Worm (Caenorhabditis elegans) whole organism, L3 larva: ENCODE results near the gene C06B8.2.

Experiments
- ama-1 ChIP-seq: fragments of 150-350 bp; optimal IDR thresholded peaks from 2 replicates; lab custom pipeline; 2018
- ceh-9 ChIP-seq: sonication (generic microtip); optimal IDR thresholded peaks from 2 replicates; lab custom pipeline; 2018; ENCODE audit warnings: missing biosample characterization, missing genetic modification characterization
- fkh-10 ChIP-seq: sonication (generic microtip); optimal IDR thresholded peaks from 2 replicates; lab custom pipeline; 2017; ENCODE audit warnings: missing biosample characterization, missing genetic modification reagents, missing genetic modification characterization
- lin-15B ChIP-seq: fragments of 150-350 bp; optimal IDR thresholded peaks from 2 replicates; lab custom pipeline; 2014; ENCODE audit warnings: missing biosample characterization, missing genetic modification characterization
- lin-39 ChIP-seq: fragments of 150-350 bp; optimal IDR thresholded peaks from 2 replicates; lab custom pipeline; 2018; ENCODE audit warnings: missing biosample characterization, missing genetic modification reagents, missing genetic modification characterization
- nfya-1 ChIP-seq: sonication (generic microtip); optimal IDR thresholded peaks from 2 replicates; lab custom pipeline; 2017; ENCODE audit warnings: missing genetic modification characterization, mild to moderate bottlenecking, missing compliant biosample characterization, antibody characterized with exemption, moderate library complexity; ENCODE audit not compliant: insufficient read depth
- nhr-25 ChIP-seq: sonication (generic microtip); optimal IDR thresholded peaks from 2 replicates; lab custom pipeline; 2017; ENCODE audit warnings: missing biosample characterization, missing genetic modification characterization
- nhr-76 ChIP-seq: fragments of 150-350 bp; sonication (generic microtip); optimal IDR thresholded peaks from 5 replicates; lab custom pipeline; 2014; ENCODE audit warnings: missing biosample characterization, missing genetic modification characterization
- nhr-77 ChIP-seq: fragments of 150-350 bp; optimal IDR thresholded peaks from 2 replicates; lab custom pipeline; 2014; ENCODE audit warnings: missing biosample characterization, missing genetic modification characterization
- pha-4 ChIP-seq: fragments of 150-350 bp; optimal IDR thresholded peaks from 2 replicates; lab custom pipeline; 2014; ENCODE audit warnings: missing biosample characterization, missing genetic modification reagents, missing genetic modification characterization
- skn-1 ChIP-seq: fragments of 150-350 bp; optimal IDR thresholded peaks from 2 replicates; lab custom pipeline; 2014; ENCODE audit warnings: missing biosample characterization, missing genetic modification characterization
- snpc-4 ChIP-seq: fragments of 150-350 bp; optimal IDR thresholded peaks from 2 replicates; lab custom pipeline; 2014; ENCODE audit warnings: missing biosample characterization, missing genetic modification characterization
- unc-62 ChIP-seq: fragments of 150-350 bp; sonication (generic microtip); optimal IDR thresholded peaks from 4 replicates; lab custom pipeline; 2014; ENCODE audit warnings: missing biosample characterization, missing genetic modification reagents, missing genetic modification characterization

DNA sequence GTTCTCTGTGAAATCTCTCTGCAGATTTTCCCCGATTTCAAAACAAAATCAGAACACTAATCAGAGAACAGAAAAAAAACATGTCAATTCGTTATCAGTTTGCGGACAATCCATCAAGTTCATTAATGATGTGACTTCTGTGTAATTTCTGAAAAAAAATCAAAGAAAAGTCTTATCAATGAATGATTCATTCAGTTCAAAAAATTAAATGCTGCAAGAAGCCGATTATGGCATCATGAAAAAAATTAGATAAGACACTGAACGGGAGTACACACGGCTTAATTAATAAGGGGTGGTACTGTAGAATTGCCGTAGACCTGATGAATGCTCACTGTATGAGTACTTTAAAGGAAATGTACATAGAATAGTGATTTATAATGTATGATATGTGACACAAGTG, 42.4 kb downstream of the C06B8.2 start:
- TF ChIP-seq ama-1 (lab: Kevin White, UChicago) = no peak
- no peak for TF ChIP-seq lin-39 (tag; lab: Kevin White, UChicago)
- no peak for TF ChIP-seq nfya-1 (tag; lab: Kevin White, UChicago)
- no peak for TF ChIP-seq nhr-76 (tag; lab: Kevin White, UChicago)
- no peak for TF ChIP-seq nhr-77 (tag; lab: Kevin White, UChicago)
- no peak for TF ChIP-seq fkh-10 (GFP tag; lab: Kevin White, UChicago)
- TF ChIP-seq nhr-25 (tag; lab: Kevin White, UChicago) = no peak
- no peak for TF ChIP-seq unc-62
- no peak for TF ChIP-seq pha-4 (tag; lab: Kevin White, UChicago)
- TF ChIP-seq ceh-9 (tag; lab: Kevin White, UChicago) = no peak
- no peak for TF ChIP-seq snpc-4
- TF ChIP-seq skn-1 (tag; lab: Kevin White, UChicago) = no peak
- TF ChIP-seq lin-15B (tag; lab: Kevin White, UChicago) = no peak
